Fruit fly (Drosophila melanogaster): Measurements from ENCODE around the gene Chc.
"Not testable (repeated sequence)": the region's sequence is repeated elsewhere in the genome, so short reads cannot be mapped to it uniquely, and the experiment has no call there.

Gene Chc

dm6 chrX:15802880-15803650 lies 32.2 kb downstream of the Chc start (continued):
- TF ChIP-seq dpn (GFP tag; optimal IDR thresholded peaks at IDR 0.05) (peak in 1 of 2 experiments; percentile 14), CG7963 (GFP tag; IDR thresholded peaks at IDR 0.05; ENCODE audit: partially characterized antibody) (0 out of 3 replicates have a peak, but pooled peaks have one; percentile 38), CG42726 (GFP tag; IDR thresholded peaks at IDR 0.05; ENCODE audit: partially characterized antibody) (peak; percentile 32; the same call in 1 of the 2 replicates), Bgb (GFP tag; IDR thresholded peaks at IDR 0.05; ENCODE audit: partially characterized antibody) (peak; percentile 75), luna (GFP tag; optimal IDR thresholded peaks at IDR 0.05) (no peak), CG8290 (GFP tag; optimal IDR thresholded peaks at IDR 0.05) (peak; percentile 69), CG8290 (tag; optimal IDR thresholded peaks at IDR 0.05) (peak in 1 of 2 experiments; percentile 65), vnd (GFP tag; IDR thresholded peaks at IDR 0.05; ENCODE audit: partially characterized antibody) (peak; percentile 59; the same call in 2 of the 3 replicates), CG12391 (tag; optimal IDR thresholded peaks at IDR 0.05) (peak; percentile 34), exex (tag; optimal IDR thresholded peaks at IDR 0.05) (peak; percentile 27), so (GFP tag; IDR thresholded peaks at IDR 0.05) (no peak), CG12659 (GFP tag; optimal IDR thresholded peaks at IDR 0.05) (peak; percentile 20), NFAT (GFP tag; IDR thresholded peaks at IDR 0.05) (peak; percentile 9; the same call in 1 of the 2 replicates), bcd (GFP tag; optimal IDR thresholded peaks at IDR 0.05) (no peak), bsh (GFP tag; optimal IDR thresholded peaks at IDR 0.05) (peak in 1 of 2 experiments; percentile 21)

dm6 chrX:15799085-15799557 lies 36.2 kb downstream of the Chc start, which contains the start of the genes sordd2 and CG15602:
Gene sordd2 (minus strand): TSS chrX:15799162.
Gene CG15602 (plus strand): TSS chrX:15799426.
- TF ChIP-seq CG34224 (GFP tag; IDR thresholded peaks at IDR 0.05; ENCODE audit: partially characterized antibody) (peak; percentile 60; the same call in 2 of the 3 replicates), knrl (GFP tag; IDR thresholded peaks at IDR 0.05; ENCODE audit: partially characterized antibody) (peak; percentile 81), Med (GFP tag) (peak; percentile 15), hb (GFP tag; IDR thresholded peaks at IDR 0.05; ENCODE audit: partially characterized antibody) (peak; percentile 76), nerfin-2 (GFP tag; IDR thresholded peaks at IDR 0.05; ENCODE audit: partially characterized antibody) (peak; percentile 40; the same call in 1 of the 2 replicates), bbx (GFP tag; IDR thresholded peaks at IDR 0.05; ENCODE audit: partially characterized antibody) (peak; percentile 86), CG13287 (GFP tag; IDR thresholded peaks at IDR 0.05; ENCODE audit: partially characterized antibody) (peak; percentile 33), CG42726 (GFP tag; IDR thresholded peaks at IDR 0.05; ENCODE audit: partially characterized antibody) (peak; percentile 80; the same call in 1 of the 2 replicates), Rfx (GFP tag; IDR thresholded peaks at IDR 0.05) (peak; percentile 31; the same call in 1 of the 2 replicates), CG7357 (GFP tag; IDR thresholded peaks at IDR 0.05) (0 out of 3 replicates have a peak, but pooled peaks have one; percentile 20), tna (GFP tag; IDR thresholded peaks at IDR 0.05; ENCODE audit: partially characterized antibody) (peak; percentile 62), unc-4 (GFP tag; IDR thresholded peaks at IDR 0.05; ENCODE audit: partially characterized antibody) (peak; percentile 84), pan (GFP tag; optimal IDR thresholded peaks at IDR 0.05 in 1 of 2, IDR thresholded peaks at IDR 0.05 in 1 of 2) (peak in 1 of 2 experiments; percentile 24), Gug (GFP tag; IDR thresholded peaks at IDR 0.05) (peak; percentile 21; the same call in 1 of the 4 replicates), Scr (GFP tag; IDR thresholded peaks at IDR 0.05; ENCODE audit: partially characterized antibody) (peak; percentile 81), sens (GFP tag) (peak; percentile 65), CG14860 (GFP tag; IDR thresholded peaks at IDR 0.05; ENCODE audit: partially characterized antibody) (peak; percentile 56), mld (GFP tag; IDR thresholded peaks at IDR 0.05; ENCODE audit: partially characterized antibody) (0 out of 3 replicates have a peak, but pooled peaks have one; percentile 20), CG30020 (tag; optimal IDR thresholded peaks at IDR 0.05) (peak; percentile 88), Dref (GFP tag; IDR thresholded peaks at IDR 0.05) (peak; percentile 71), vnd (GFP tag; IDR thresholded peaks at IDR 0.05; ENCODE audit: partially characterized antibody) (peak; percentile 68), prd (GFP tag; IDR thresholded peaks at IDR 0.05) (peak; percentile 31; the same call in 1 of the 3 replicates), Dll (GFP tag; IDR thresholded peaks at IDR 0.05; ENCODE audit: partially characterized antibody) (peak; percentile 80), sna (GFP tag; IDR thresholded peaks at IDR 0.05; ENCODE audit: partially characterized antibody) (peak; percentile 67), chinmo (GFP tag; IDR thresholded peaks at IDR 0.05; ENCODE audit: partially characterized antibody) (0 out of 4 replicates have a peak, but pooled peaks have one; percentile 20), Bgb (GFP tag; IDR thresholded peaks at IDR 0.05; ENCODE audit: partially characterized antibody) (peak; percentile 94), CG32532 (GFP tag; IDR thresholded peaks at IDR 0.05) (peak; percentile 17; the same call in 1 of the 2 replicates), Hr78 (GFP tag; optimal IDR thresholded peaks at IDR 0.05) (peak in 1 of 2 experiments; percentile 66), klu (GFP tag; IDR thresholded peaks at IDR 0.05) (peak; percentile 18; the same call in 1 of the 2 replicates), CG8290 (GFP tag; optimal IDR thresholded peaks at IDR 0.05) (peak; percentile 87)
- not testable (repeated sequence) for TF ChIP-seq pan (optimal IDR thresholded peaks at IDR 0.05); prd (optimal IDR thresholded peaks at IDR 0.05); CG8290 (tag; optimal IDR thresholded peaks at IDR 0.05)

All from whole organism, embryonic.